Worm (Caenorhabditis elegans) whole organism, late embryonic: ENCODE measurements around the gene R148.5.

Experiments
- ahr-1 ChIP-seq: sonication (generic microtip); optimal IDR thresholded peaks from 2 replicates; lab custom pipeline; 2016; ENCODE audit warnings: missing genetic modification characterization, missing compliant biosample characterization
- ama-1 ChIP-seq: fragments of 150-350 bp; optimal IDR thresholded peaks from 2 replicates; lab custom pipeline; 2014
- ceh-24 ChIP-seq: sonication (generic microtip); optimal IDR thresholded peaks from 2 replicates; lab custom pipeline; 2016; ENCODE audit warnings: mild to moderate bottlenecking, missing genetic modification characterization, missing compliant biosample characterization
- dve-1 ChIP-seq: sonication (generic microtip); optimal IDR thresholded peaks from 2 replicates; lab custom pipeline; 2017; ENCODE audit warnings: antibody characterized with exemption, mild to moderate bottlenecking, missing genetic modification characterization, missing compliant biosample characterization
- hlh-15 ChIP-seq: sonication (generic microtip); optimal IDR thresholded peaks from 2 replicates; lab custom pipeline; 2016; ENCODE audit warnings: missing genetic modification characterization, missing compliant biosample characterization
- hlh-6 ChIP-seq: sonication (generic microtip); optimal IDR thresholded peaks from 2 replicates; lab custom pipeline; 2016; ENCODE audit warnings: missing genotype, missing genetic modification characterization, missing compliant biosample characterization
- mec-3 ChIP-seq: sonication (generic microtip); optimal IDR thresholded peaks from 2 replicates; lab custom pipeline; 2016; ENCODE audit warnings: borderline replicate concordance, missing genetic modification characterization, missing compliant biosample characterization

DNA sequence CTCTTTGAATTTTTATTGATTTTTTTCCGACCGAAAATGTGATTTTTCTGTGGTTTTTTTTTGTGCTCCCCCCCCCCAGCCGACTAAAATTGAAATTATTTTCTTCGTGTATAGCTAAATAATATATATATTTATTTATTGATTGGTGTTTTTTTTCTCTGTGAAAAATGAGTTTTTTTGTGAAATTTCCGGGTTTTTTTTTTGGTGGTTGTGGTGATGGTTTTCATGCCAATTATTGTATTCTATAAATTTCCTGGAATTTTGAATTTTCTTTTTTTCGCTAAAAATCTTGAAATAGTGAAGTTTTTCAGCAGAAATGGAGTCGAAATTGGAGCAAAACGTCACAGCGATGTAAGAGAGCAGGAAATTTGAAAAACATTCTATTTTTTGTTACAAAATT is 17.9 kb downstream of the R148.5 start, which contains the start of gene lmtr-5:
- no peak for TF ChIP-seq hlh-6 (tag; lab: Kevin White, UChicago)
- TF ChIP-seq mec-3 = no peak
- no peak for TF ChIP-seq hlh-15
- TF ChIP-seq ama-1 (lab: Kevin White, UChicago) = no peak
- no peak for TF ChIP-seq ceh-24 (tag; lab: Kevin White, UChicago)
- no peak for TF ChIP-seq dve-1
- TF ChIP-seq ahr-1 = no peak
